Worm (Caenorhabditis elegans): Measurements from ENCODE around the gene F19B10.3.

- no peak for TF ChIP-seq sptf-1 (tag; optimal IDR thresholded peaks at IDR 0.05)
- no peak for TF ChIP-seq snpc-4 (tag; optimal IDR thresholded peaks at IDR 0.05)
- TF ChIP-seq nhr-76 (tag; optimal IDR thresholded peaks at IDR 0.05): no peak
- no peak for TF ChIP-seq mab-5 (tag; optimal IDR thresholded peaks at IDR 0.05)
- TF ChIP-seq unc-39 (tag; optimal IDR thresholded peaks at IDR 0.05): no peak
- no peak for TF ChIP-seq ham-2 (GFP tag; optimal IDR thresholded peaks at IDR 0.05)
- TF ChIP-seq unc-62 (GFP tag; optimal IDR thresholded peaks at IDR 0.05): no peak
These were observed 37.7 kb upstream of the F19B10.3 start, which contains the start of gene M151.3 for ce11 chrII:3626872-3627271.
